In genomic region chrX:5339970-5340369, dm6 we compare ENCODE assay signal across 5 fruit fly cellular contexts.
TF ChIP-seq lines count a peak whose summit lies in the region.

SK (plus strand) TSS chrX:5340236.

- TF ChIP-seq CTCF in whole organism, embryonic (GFP tag; optimal IDR thresholded peaks at IDR 0.05; lab: Kevin White, UChicago): no peak

TF ChIP-seq in whole organism, 6 proteins besides CTCF, POLR2A, EP300 and RAD21:
- TF ChIP-seq Dll (optimal IDR thresholded peaks at IDR 0.05; lab: Kevin White, UChicago) (peak; percentile 12), usp (GFP tag; optimal IDR thresholded peaks at IDR 0.05; lab: Kevin White, UChicago) (no peak)
TF ChIP-seq in whole organism: peak in this region for 1.

TF ChIP-seq in whole organism, embryonic, 481 proteins besides CTCF, POLR2A, EP300 and RAD21 (continues in another document):
- TF ChIP-seq run (tag; optimal IDR thresholded peaks at IDR 0.05; lab: Kevin White, UChicago) (no peak), Trl (optimal IDR thresholded peaks at IDR 0.05; lab: Kevin White, UChicago) (peak; percentile 64 to 76), Trl (GFP tag; optimal IDR thresholded peaks at IDR 0.05; lab: Kevin White, UChicago) (no peak), NFAT (GFP tag; IDR thresholded peaks at IDR 0.05; lab: Robert Waterston, UW) (no peak), mirr (GFP tag; optimal IDR thresholded peaks at IDR 0.05; lab: Kevin White, UChicago) (no peak), HLH3B (GFP tag; IDR thresholded peaks at IDR 0.05; lab: Robert Waterston, UW) (no peak), yki (optimal IDR thresholded peaks at IDR 0.05; lab: Kevin White, UChicago) (peak; percentile 27), lilli (GFP tag; optimal IDR thresholded peaks at IDR 0.05; lab: Kevin White, UChicago) (no peak), CG12071 (GFP tag; optimal IDR thresholded peaks at IDR 0.05; lab: Kevin White, UChicago) (peak; percentile 4), CG15479 (GFP tag; optimal IDR thresholded peaks at IDR 0.05; lab: Kevin White, UChicago) (no peak), D19B (GFP tag; optimal IDR thresholded peaks at IDR 0.05; lab: Kevin White, UChicago) (no peak), CG5245 (GFP tag; optimal IDR thresholded peaks at IDR 0.05; lab: Kevin White, UChicago) (no peak), sr (GFP tag; IDR thresholded peaks at IDR 0.05; lab: Robert Waterston, UW) (peak; percentile 71), CG11504 (tag; optimal IDR thresholded peaks at IDR 0.05; lab: Kevin White, UChicago) (peak; percentile 65), Hmx (GFP tag; optimal IDR thresholded peaks at IDR 0.05; lab: Kevin White, UChicago) (no peak), Camta (GFP tag; optimal IDR thresholded peaks at IDR 0.05; lab: Kevin White, UChicago) (no peak), Hr3 (GFP tag; optimal IDR thresholded peaks at IDR 0.05; lab: Kevin White, UChicago) (no peak), CG16815 (GFP tag; optimal IDR thresholded peaks at IDR 0.05; lab: Kevin White, UChicago) (no peak), NfI (GFP tag; optimal IDR thresholded peaks at IDR 0.05; lab: Kevin White, UChicago) (no peak), Elba2 (GFP tag; optimal IDR thresholded peaks at IDR 0.05; lab: Kevin White, UChicago) (no peak), CG6854 (GFP tag; optimal IDR thresholded peaks at IDR 0.05; lab: Kevin White, UChicago) (no peak), CG33557 (GFP tag; optimal IDR thresholded peaks at IDR 0.05; lab: Kevin White, UChicago) (no peak), CG17359 (tag; optimal IDR thresholded peaks at IDR 0.05; lab: Kevin White, UChicago) (no peak), ems (GFP tag; optimal IDR thresholded peaks at IDR 0.05; lab: Kevin White, UChicago) (no peak)

TF ChIP-seq in whole organism, prepupa, 60 proteins besides CTCF, POLR2A, EP300 and RAD21:
- TF ChIP-seq CG15336 (GFP tag; IDR thresholded peaks at IDR 0.05; lab: Robert Waterston, UW) (peak; percentile 19; the same call in 1 of the 2 replicates), eg (GFP tag; IDR thresholded peaks at IDR 0.05; lab: Robert Waterston, UW) (peak; percentile 27; the same call in 1 of the 3 replicates), CG6808 (GFP tag; optimal IDR thresholded peaks at IDR 0.05; lab: Kevin White, UChicago) (no peak), CG6163 (GFP tag; IDR thresholded peaks at IDR 0.05; lab: Robert Waterston, UW) (0 out of 3 replicates have a peak, but pooled peaks have one; percentile 21)
TF ChIP-seq in whole organism, prepupa: peak in this region for 3.

TF ChIP-seq in whole organism, pupa, 21 proteins besides CTCF, POLR2A, EP300 and RAD21:
- TF ChIP-seq CG8301 (tag; optimal IDR thresholded peaks at IDR 0.05; lab: Kevin White, UChicago) (no peak), gl (tag; optimal IDR thresholded peaks at IDR 0.05; lab: Kevin White, UChicago) (no peak), CG32121 (GFP tag; IDR thresholded peaks at IDR 0.05; lab: Robert Waterston, UW) (peak; percentile 63; the same call in 1 of the 2 replicates), CG10348 (GFP tag; IDR thresholded peaks at IDR 0.05; lab: Robert Waterston, UW) (no peak), CG34367 (tag; optimal IDR thresholded peaks at IDR 0.05; lab: Kevin White, UChicago) (no peak), CG17806 (tag; optimal IDR thresholded peaks at IDR 0.05; lab: Kevin White, UChicago) (no peak), Pif1B (GFP tag; optimal IDR thresholded peaks at IDR 0.05; lab: Kevin White, UChicago) (no peak), CG13204 (GFP tag; optimal IDR thresholded peaks at IDR 0.05; lab: Kevin White, UChicago) (no peak), CG12605 (GFP tag; IDR thresholded peaks at IDR 0.05; lab: Robert Waterston, UW) (no peak), CG8159 (tag; optimal IDR thresholded peaks at IDR 0.05; lab: Kevin White, UChicago) (no peak), Ets98B (GFP tag; IDR thresholded peaks at IDR 0.05; lab: Robert Waterston, UW) (peak; percentile 65; the same call in 1 of the 2 replicates), D1 (tag; optimal IDR thresholded peaks at IDR 0.05; lab: Kevin White, UChicago) (no peak), CG4496 (GFP tag; IDR thresholded peaks at IDR 0.05; lab: Robert Waterston, UW) (no peak; the same call in 2 of the 3 replicates), CG14655 (GFP tag; optimal IDR thresholded peaks at IDR 0.05; lab: Kevin White, UChicago) (no peak), fd96Ca (GFP tag; IDR thresholded peaks at IDR 0.05; lab: Robert Waterston, UW) (peak; percentile 52; the same call in 1 of the 3 replicates), EcR (GFP tag; optimal IDR thresholded peaks at IDR 0.05; lab: Kevin White, UChicago) (no peak), Snoo (tag; optimal IDR thresholded peaks at IDR 0.05; lab: Kevin White, UChicago) (no peak)

TF ChIP-seq in whole organism, wandering third instar larva, 38 proteins besides CTCF, POLR2A, EP300 and RAD21:
- TF ChIP-seq GATAd (GFP tag; optimal IDR thresholded peaks at IDR 0.05; lab: Kevin White, UChicago) (no peak), Dif (GFP tag; optimal IDR thresholded peaks at IDR 0.05; lab: Kevin White, UChicago; ENCODE audit: partially characterized antibody) (peak; percentile 8), Hnf4 (GFP tag; optimal IDR thresholded peaks at IDR 0.05; lab: Kevin White, UChicago) (no peak), Dfd (GFP tag; optimal IDR thresholded peaks at IDR 0.05; lab: Kevin White, UChicago) (no peak), ey (GFP tag; optimal IDR thresholded peaks at IDR 0.05; lab: Kevin White, UChicago) (no peak), pan (optimal IDR thresholded peaks at IDR 0.05; lab: Kevin White, UChicago) (no peak), Hr83 (GFP tag; optimal IDR thresholded peaks at IDR 0.05; lab: Kevin White, UChicago; ENCODE audit: poor library complexity, severe bottlenecking) (no peak), psq (GFP tag; optimal IDR thresholded peaks at IDR 0.05; lab: Kevin White, UChicago) (no peak)
